Worm (Caenorhabditis elegans) whole organism, mixed stage, embryonic: Measurements from ENCODE around the gene gcy-5.
"Not testable (repeated sequence)": the region's sequence is repeated elsewhere in the genome, so short reads cannot be mapped to it uniquely, and the experiment has no call there.

Source experiments
- ceh-83 ChIP-seq: fragments of 200-800 bp; sonication (Bioruptor generic); optimal IDR thresholded peaks from 2 replicates; lab custom pipeline; 2018; ENCODE audit warnings: mild to moderate bottlenecking, missing genetic modification characterization, missing compliant biosample characterization
- mep-1 ChIP-seq: fragments of 150-350 bp; optimal IDR thresholded peaks from 2 replicates; lab custom pipeline; 2017; ENCODE audit warnings: missing biosample characterization, missing genetic modification reagents, missing genetic modification characterization, inconsistent platforms
- pha-4 ChIP-seq: fragments of 150-350 bp; optimal IDR thresholded peaks from 2 replicates; lab custom pipeline; 2018; ENCODE audit warnings: missing biosample characterization, missing genetic modification reagents, missing genetic modification characterization
- ztf-11 ChIP-seq: fragments of 150-350 bp; optimal IDR thresholded peaks from 2 replicates; lab custom pipeline; 2014; ENCODE audit warnings: missing biosample characterization, missing genetic modification characterization

- not testable (repeated sequence) for TF ChIP-seq pha-4 (tag; lab: Kevin White, UChicago); mep-1 (tag; lab: Kevin White, UChicago); ztf-11 (tag; lab: Kevin White, UChicago); ceh-83
Measured at ce11 chrII:10336151-10336550, 20.1 kb upstream of the gcy-5 start.
